Worm (Caenorhabditis elegans) whole organism, midembryonic: ENCODE results near the gene igdb-3.

Experiments
- T22C8.4 ChIP-seq: fragments of 200-800 bp; sonication (Bioruptor generic); IDR thresholded peaks from 2 replicates; pipeline ENCODE4 v1.3.6; 2022; ENCODE audit warnings: missing genetic modification characterization, missing compliant biosample characterization
- flt-1 ChIP-seq: fragments of 200-800 bp; sonication (Bioruptor generic); IDR thresholded peaks from 2 replicates; pipeline ENCODE4 v1.3.6; 2022; ENCODE audit warnings: missing genetic modification characterization, missing compliant biosample characterization
- med-1 ChIP-seq: sonication (generic microtip); optimal IDR thresholded peaks from 2 replicates; lab custom pipeline; 2017; ENCODE audit warnings: missing genetic modification characterization, mild to moderate bottlenecking, missing compliant biosample characterization, antibody characterized with exemption, missing genetic modification reagents; ENCODE audit not compliant: insufficient read depth
- tab-1 ChIP-seq: fragments of 200-800 bp; sonication (Bioruptor generic); IDR thresholded peaks from 2 replicates; pipeline ENCODE4 v1.3.6; 2022; ENCODE audit warnings: missing genetic modification characterization, missing compliant biosample characterization
- ztf-23 ChIP-seq: fragments of 200-800 bp; sonication (Bioruptor generic); IDR thresholded peaks from 2 replicates; pipeline ENCODE4 v1.3.6; 2022; ENCODE audit warnings: missing genetic modification reagents, missing genetic modification characterization, missing compliant biosample characterization
- ztf-29 ChIP-seq: fragments of 200-800 bp; sonication (Bioruptor generic); IDR thresholded peaks from 2 replicates; pipeline ENCODE4 v1.3.6; 2022; ENCODE audit warnings: missing genetic modification reagents, missing genetic modification characterization, missing compliant biosample characterization

DNA sequence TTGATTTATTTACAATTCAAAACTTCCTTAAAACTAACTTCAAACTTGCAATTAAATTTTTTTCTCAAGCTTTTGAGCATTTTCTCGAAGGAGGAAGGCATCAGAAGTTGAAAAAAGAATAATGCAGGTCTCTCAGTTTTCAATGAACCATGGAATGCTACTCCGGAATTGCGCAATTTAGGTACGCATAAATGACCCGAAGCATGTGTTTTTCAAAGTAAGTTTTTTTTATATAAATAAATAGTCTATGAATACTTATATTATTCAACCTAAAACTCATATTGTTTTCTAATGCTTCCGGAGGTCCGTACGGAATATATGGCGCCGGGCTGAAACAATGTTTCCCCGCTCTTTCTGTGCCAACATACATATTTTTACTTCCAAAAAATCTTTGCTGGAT is 48.4 kb downstream of the igdb-3 start, which contains the start of gene K10C2.2:
- TF ChIP-seq ztf-29 (GFP tag; lab: Robert Waterston, UW) (no peak), ztf-23 (GFP tag; lab: Robert Waterston, UW) (no peak), T22C8.4 (GFP tag; lab: Robert Waterston, UW) (no peak), med-1 (GFP tag; lab: Kevin White, UChicago) (no peak), tab-1 (GFP tag; lab: Robert Waterston, UW) (no peak), flt-1 (GFP tag; lab: Robert Waterston, UW) (no peak)
